Fruit fly (Drosophila melanogaster) whole organism, adult: Measurements from ENCODE around the gene Xrp1.
A peak's percentile ranks its signal among the peaks of the same experiment; 100 is the strongest.

Experiments
- CG11617 ChIP-seq: fragments of 200-800 bp; sonication (Bioruptor generic); optimal IDR thresholded peaks from 2 replicates; lab custom pipeline; 2017; ENCODE audit warnings: mild to moderate bottlenecking, missing biosample characterization, missing genetic modification reagents, missing genetic modification characterization
- CG12768 ChIP-seq: fragments of 200-800 bp; sonication (Bioruptor generic); optimal IDR thresholded peaks from 2 replicates; lab custom pipeline; 2017; ENCODE audit warnings: missing biosample characterization, missing genetic modification characterization, mild to moderate bottlenecking, moderate library complexity, missing genetic modification reagents
- CG14711 ChIP-seq: fragments of 200-800 bp; sonication (Bioruptor generic); optimal IDR thresholded peaks from 2 replicates; lab custom pipeline; 2018; ENCODE audit warnings: missing biosample characterization, mild to moderate bottlenecking, missing genetic modification characterization, moderate library complexity
- CG1620 ChIP-seq: fragments of 200-800 bp; sonication (Bioruptor generic); optimal IDR thresholded peaks from 2 replicates; lab custom pipeline; 2016; ENCODE audit warnings: missing biosample characterization, missing genetic modification characterization
- CG33017 ChIP-seq: fragments of 200-800 bp; sonication (Bioruptor generic); optimal IDR thresholded peaks from 2 replicates; lab custom pipeline; 2018; ENCODE audit warnings: missing biosample characterization, mild to moderate bottlenecking, missing genetic modification characterization, moderate library complexity
- CG5204 ChIP-seq: fragments of 200-800 bp; sonication (Bioruptor generic); optimal IDR thresholded peaks from 2 replicates; lab custom pipeline; 2016; ENCODE audit warnings: missing biosample characterization, missing genetic modification characterization
- CG7045 ChIP-seq: fragments of 200-800 bp; sonication (Bioruptor generic); optimal IDR thresholded peaks from 2 replicates; lab custom pipeline; 2017; ENCODE audit warnings: missing biosample characterization, mild to moderate bottlenecking, missing genetic modification characterization
- CG7101 ChIP-seq: fragments of 200-800 bp; sonication (Bioruptor generic); optimal IDR thresholded peaks from 2 replicates; lab custom pipeline; 2018; ENCODE audit warnings: missing biosample characterization, mild to moderate bottlenecking, missing genetic modification characterization, moderate library complexity
- Clk ChIP-seq: fragments of 200-800 bp; sonication (Bioruptor generic); optimal IDR thresholded peaks from 2 replicates; lab custom pipeline; 2017; ENCODE audit warnings: missing biosample characterization, missing genetic modification characterization
- Crg-1 ChIP-seq: fragments of 200-800 bp; sonication (Bioruptor generic); optimal IDR thresholded peaks from 2 replicates; lab custom pipeline; 2016; ENCODE audit warnings: missing biosample characterization, missing genetic modification characterization
- Hr96 ChIP-seq: fragments of 200-800 bp; sonication (Bioruptor generic); optimal IDR thresholded peaks from 2 replicates; lab custom pipeline; 2016; ENCODE audit warnings: missing biosample characterization, missing genetic modification characterization
- Mnt ChIP-seq: fragments of 200-800 bp; sonication (Bioruptor generic); optimal IDR thresholded peaks from 2 replicates; lab custom pipeline; 2016; ENCODE audit warnings: missing biosample characterization, mild to moderate bottlenecking, missing genetic modification characterization
- bab1 ChIP-seq: fragments of 200-800 bp; sonication (Bioruptor generic); optimal IDR thresholded peaks from 3 replicates; lab custom pipeline; 2019; ENCODE audit warnings: missing biosample characterization, mild to moderate bottlenecking, missing genetic modification characterization, moderate library complexity
- cic ChIP-seq: fragments of 200-800 bp; sonication (Bioruptor generic); optimal IDR thresholded peaks from 2 replicates; lab custom pipeline; 2017; ENCODE audit warnings: missing biosample characterization, mild to moderate bottlenecking, missing genetic modification characterization, moderate library complexity
- cnc ChIP-seq, 2 experiments: fragments of >200 bp; optimal IDR thresholded peaks; 2 replicates each; lab custom pipeline; 2017
- kay ChIP-seq: fragments of 200-800 bp; sonication (Bioruptor generic); peaks from one replicate; lab custom pipeline; 2016; ENCODE audit warnings: missing biosample characterization, missing genetic modification characterization, borderline replicate concordance
- ovo ChIP-seq: fragments of 200-800 bp; sonication (Bioruptor generic); optimal IDR thresholded peaks from 2 replicates; lab custom pipeline; 2016; ENCODE audit warnings: missing biosample characterization, missing genetic modification characterization
- pad ChIP-seq: fragments of 200-800 bp; sonication (Bioruptor generic); optimal IDR thresholded peaks from 3 replicates; lab custom pipeline; 2017; ENCODE audit warnings: missing biosample characterization, missing genetic modification characterization, mild to moderate bottlenecking, moderate library complexity, missing genetic modification reagents
- tj ChIP-seq: fragments of 200-800 bp; sonication (Bioruptor generic); optimal IDR thresholded peaks from 3 replicates; lab custom pipeline; 2017; ENCODE audit warnings: missing biosample characterization, mild to moderate bottlenecking, missing genetic modification characterization, moderate library complexity
- toe ChIP-seq: fragments of 200-800 bp; sonication (Bioruptor generic); optimal IDR thresholded peaks from 2 replicates; lab custom pipeline; 2016; ENCODE audit warnings: missing biosample characterization, missing genetic modification characterization

Gene Xrp1

DNA sequence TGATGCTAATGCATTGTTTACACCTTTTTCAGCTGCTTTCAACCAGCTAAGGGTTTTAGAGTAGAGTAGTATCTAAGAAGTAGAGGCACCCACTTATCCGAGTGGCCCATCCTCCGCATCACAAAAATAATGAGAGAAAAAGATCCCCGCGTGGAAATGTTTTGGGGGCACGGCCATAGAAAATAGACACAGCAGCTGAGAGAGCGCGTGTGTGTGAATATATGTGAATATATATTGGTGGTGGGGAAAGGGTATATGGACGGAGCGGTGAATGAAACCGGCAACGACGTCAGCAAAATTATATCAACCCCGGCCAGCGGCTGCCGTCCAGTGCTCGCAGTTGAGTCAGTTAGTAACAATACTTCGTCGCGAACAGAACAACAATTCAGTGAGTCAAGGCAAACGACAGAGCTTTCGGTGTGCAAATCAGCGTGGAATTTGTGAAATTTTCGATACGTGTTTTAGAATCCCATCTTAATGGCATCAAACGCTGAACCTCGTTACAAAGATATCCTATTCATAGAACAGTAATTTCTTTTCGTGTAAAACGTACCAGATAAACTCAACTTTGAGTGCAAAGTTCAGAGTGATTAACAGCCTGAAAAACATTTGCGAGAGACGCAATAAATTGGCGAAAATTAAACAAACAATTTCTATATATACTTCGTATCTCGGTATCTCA, at the start of gene Xrp1:
Xrp1 (plus strand) TSS at position 375 of the 682 bp plus-strand sequence.
- TF ChIP-seq CG11617 (GFP tag; lab: Kevin White, UChicago): no peak
- TF ChIP-seq CG7101 (tag; lab: Kevin White, UChicago): peak; percentile 50
- TF ChIP-seq CG5204 (GFP tag; lab: Kevin White, UChicago): no peak
- TF ChIP-seq Mnt (GFP tag; lab: Kevin White, UChicago): peak; percentile 71
- TF ChIP-seq pad (GFP tag; lab: Kevin White, UChicago): peak; percentile 14
- peak; percentile 3 for TF ChIP-seq bab1 (GFP tag; lab: Kevin White, UChicago)
- TF ChIP-seq cic: peak; percentile 68
- peak; percentile 79 for TF ChIP-seq CG12768
- no peak for TF ChIP-seq CG14711 (tag; lab: Kevin White, UChicago)
- no peak for TF ChIP-seq cnc (optimal IDR thresholded peaks at IDR 0.05; lab: Kevin White, UChicago)
- TF ChIP-seq ovo (GFP tag; lab: Kevin White, UChicago): peak; percentile 28
- peak; percentile 85 for TF ChIP-seq kay (GFP tag; lab: Kevin White, UChicago)
- TF ChIP-seq CG33017: peak; percentile 65
- peak; percentile 94 for TF ChIP-seq tj (GFP tag; lab: Kevin White, UChicago)
- TF ChIP-seq Crg-1 (GFP tag; lab: Kevin White, UChicago): no peak
- no peak for TF ChIP-seq CG1620 (GFP tag; lab: Kevin White, UChicago)
- TF ChIP-seq Hr96: no peak

DNA sequence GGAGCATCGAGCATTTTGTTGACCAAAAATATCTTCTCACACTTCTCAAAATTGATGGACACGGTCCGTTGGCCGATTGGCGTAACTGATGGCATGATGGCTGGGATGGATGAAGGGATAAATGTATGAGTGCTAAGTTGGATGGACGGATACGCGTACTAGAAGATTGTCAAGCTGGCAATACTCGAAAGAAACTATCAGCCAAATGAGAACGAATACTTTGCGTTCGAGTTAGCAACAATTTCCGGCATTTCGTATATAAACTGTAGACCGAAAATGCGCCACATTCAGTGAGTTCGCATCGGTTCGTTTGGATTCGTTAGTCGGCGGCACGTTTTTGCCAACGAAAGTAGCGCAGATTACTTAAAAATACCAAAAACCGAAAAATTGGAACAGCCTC, 39.5 kb upstream of the Xrp1 start, which contains the start of gene CG14298:
CG14298 (plus strand) TSS at position 301 of the 400 bp plus-strand sequence.
- TF ChIP-seq CG33017 (no peak), toe (no peak), CG12768 (no peak), tj (GFP tag; lab: Kevin White, UChicago) (no peak), bab1 (GFP tag; lab: Kevin White, UChicago) (no peak), cnc (optimal IDR thresholded peaks at IDR 0.05; lab: Kevin White, UChicago) (no peak), CG1620 (GFP tag; lab: Kevin White, UChicago) (no peak)

DNA sequence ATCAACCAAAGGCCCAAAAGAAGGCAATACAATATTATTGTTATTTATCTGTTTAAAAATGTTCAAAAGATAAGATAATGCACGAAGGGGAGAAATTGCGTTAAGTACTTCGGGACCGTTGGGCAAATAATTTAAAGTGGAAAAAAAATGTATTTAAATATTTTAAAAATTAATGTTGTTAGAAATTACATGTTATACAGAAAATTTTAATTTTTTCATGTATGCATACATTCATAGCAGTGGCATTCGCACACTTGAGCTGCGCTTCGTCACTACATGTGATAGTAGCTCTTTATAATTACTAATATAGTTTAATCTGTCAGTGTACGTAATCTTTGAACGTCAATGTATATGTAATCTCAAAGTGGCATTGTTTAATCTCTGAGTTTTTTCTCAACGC, 19.5 kb upstream of the Xrp1 start:
- peak; percentile 27 for TF ChIP-seq pad (GFP tag; lab: Kevin White, UChicago)
- TF ChIP-seq CG7101 (tag; lab: Kevin White, UChicago): peak; percentile 42
- no peak for TF ChIP-seq bab1 (GFP tag; lab: Kevin White, UChicago)
- peak; percentile 1 for TF ChIP-seq CG11617 (GFP tag; lab: Kevin White, UChicago)
- no peak for TF ChIP-seq CG5204 (GFP tag; lab: Kevin White, UChicago)
- TF ChIP-seq CG1620 (GFP tag; lab: Kevin White, UChicago): no peak
- TF ChIP-seq cic: no peak
- no peak for TF ChIP-seq CG12768
- no peak for TF ChIP-seq Mnt (GFP tag; lab: Kevin White, UChicago)
- no peak for TF ChIP-seq toe
- peak; percentile 19 for TF ChIP-seq CG14711 (tag; lab: Kevin White, UChicago)
- no peak for TF ChIP-seq tj (GFP tag; lab: Kevin White, UChicago)
- TF ChIP-seq kay (GFP tag; lab: Kevin White, UChicago): peak; percentile 44
- TF ChIP-seq cnc (optimal IDR thresholded peaks at IDR 0.05; lab: Kevin White, UChicago): no peak
- TF ChIP-seq CG7045 (GFP tag; lab: Kevin White, UChicago): no peak
- TF ChIP-seq Clk: no peak
- no peak for TF ChIP-seq Hr96
- peak; percentile 11 for TF ChIP-seq CG33017
- no peak for TF ChIP-seq Crg-1 (GFP tag; lab: Kevin White, UChicago)
- no peak for TF ChIP-seq ovo (GFP tag; lab: Kevin White, UChicago)

DNA sequence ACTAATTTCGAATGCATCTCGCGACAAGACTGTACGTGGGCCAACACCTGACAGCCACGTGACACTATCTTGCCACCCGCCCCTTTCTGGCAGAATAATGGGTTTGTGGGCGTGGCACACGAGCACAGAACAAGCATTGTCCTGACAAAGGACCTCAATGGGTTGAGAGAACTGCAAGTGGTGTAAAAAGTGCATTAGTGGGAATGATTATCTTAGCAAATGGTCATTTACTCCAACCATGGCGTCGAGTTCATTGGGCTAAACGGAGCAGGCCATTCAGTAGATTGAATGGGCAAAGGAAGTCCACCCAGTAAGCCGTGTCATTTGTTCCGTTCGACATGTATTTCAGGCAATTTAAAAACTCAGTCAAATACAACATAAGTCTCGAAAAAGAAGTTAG, 16.9 kb upstream of the Xrp1 start, which contains the start of gene CG14297:
CG14297 (plus strand) TSS at position 301 of the 400 bp plus-strand sequence.
- TF ChIP-seq pad (GFP tag; lab: Kevin White, UChicago): no peak
- no peak for TF ChIP-seq CG33017
- TF ChIP-seq CG12768: no peak
- no peak for TF ChIP-seq toe
- no peak for TF ChIP-seq Hr96
- no peak for TF ChIP-seq tj (GFP tag; lab: Kevin White, UChicago)
- no peak for TF ChIP-seq CG7045 (GFP tag; lab: Kevin White, UChicago)
- no peak for TF ChIP-seq bab1 (GFP tag; lab: Kevin White, UChicago)
- no peak for TF ChIP-seq cic
- TF ChIP-seq Crg-1 (GFP tag; lab: Kevin White, UChicago): no peak
- TF ChIP-seq CG11617 (GFP tag; lab: Kevin White, UChicago): no peak
- no peak for TF ChIP-seq cnc (optimal IDR thresholded peaks at IDR 0.05; lab: Kevin White, UChicago)
- no peak for TF ChIP-seq ovo (GFP tag; lab: Kevin White, UChicago)
- TF ChIP-seq kay (GFP tag; lab: Kevin White, UChicago): no peak
- TF ChIP-seq Mnt (GFP tag; lab: Kevin White, UChicago): no peak
- no peak for TF ChIP-seq CG1620 (GFP tag; lab: Kevin White, UChicago)
- no peak for TF ChIP-seq Clk
- TF ChIP-seq CG5204 (GFP tag; lab: Kevin White, UChicago): no peak
- no peak for TF ChIP-seq CG14711 (tag; lab: Kevin White, UChicago)

DNA sequence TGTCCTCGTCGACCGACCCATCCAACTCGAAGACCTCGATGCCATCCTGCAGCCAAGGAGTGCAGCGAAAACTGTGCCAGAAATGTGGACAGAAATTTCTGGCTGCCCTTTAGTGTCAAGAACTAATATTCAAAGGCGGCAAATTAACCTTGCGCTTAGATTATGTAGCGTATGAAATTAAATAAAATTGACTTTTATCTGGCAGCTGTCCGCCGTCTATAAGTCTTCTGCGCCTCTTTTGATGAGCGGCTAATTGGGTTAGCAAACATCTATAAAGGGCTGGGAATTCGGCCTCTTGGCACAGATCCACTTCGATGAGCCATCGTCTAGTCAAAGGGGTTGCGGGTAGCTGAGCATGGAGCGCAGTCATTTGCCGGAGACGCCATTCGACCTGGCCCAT, 15.6 kb upstream of the Xrp1 start, which contains the start of gene Rh2:
Rh2 (plus strand) TSS at position 301 of the 400 bp plus-strand sequence.
- TF ChIP-seq kay (GFP tag; lab: Kevin White, UChicago) (no peak), Clk (no peak), bab1 (GFP tag; lab: Kevin White, UChicago) (no peak), tj (GFP tag; lab: Kevin White, UChicago) (no peak), Hr96 (no peak), CG7045 (GFP tag; lab: Kevin White, UChicago) (no peak), cic (no peak), CG12768 (no peak), CG14711 (tag; lab: Kevin White, UChicago) (no peak), cnc (optimal IDR thresholded peaks at IDR 0.05; lab: Kevin White, UChicago) (no peak), CG1620 (GFP tag; lab: Kevin White, UChicago) (no peak), CG33017 (no peak), pad (GFP tag; lab: Kevin White, UChicago) (no peak), ovo (GFP tag; lab: Kevin White, UChicago) (no peak), CG7101 (tag; lab: Kevin White, UChicago) (no peak), toe (no peak), Mnt (GFP tag; lab: Kevin White, UChicago) (no peak), CG5204 (GFP tag; lab: Kevin White, UChicago) (no peak), Crg-1 (GFP tag; lab: Kevin White, UChicago) (no peak), CG11617 (GFP tag; lab: Kevin White, UChicago) (no peak)
